Fruit fly (Drosophila melanogaster): ENCODE results near the gene CG10602.
A peak's percentile ranks its signal among the peaks of the same experiment; 100 is the strongest.

DNA sequence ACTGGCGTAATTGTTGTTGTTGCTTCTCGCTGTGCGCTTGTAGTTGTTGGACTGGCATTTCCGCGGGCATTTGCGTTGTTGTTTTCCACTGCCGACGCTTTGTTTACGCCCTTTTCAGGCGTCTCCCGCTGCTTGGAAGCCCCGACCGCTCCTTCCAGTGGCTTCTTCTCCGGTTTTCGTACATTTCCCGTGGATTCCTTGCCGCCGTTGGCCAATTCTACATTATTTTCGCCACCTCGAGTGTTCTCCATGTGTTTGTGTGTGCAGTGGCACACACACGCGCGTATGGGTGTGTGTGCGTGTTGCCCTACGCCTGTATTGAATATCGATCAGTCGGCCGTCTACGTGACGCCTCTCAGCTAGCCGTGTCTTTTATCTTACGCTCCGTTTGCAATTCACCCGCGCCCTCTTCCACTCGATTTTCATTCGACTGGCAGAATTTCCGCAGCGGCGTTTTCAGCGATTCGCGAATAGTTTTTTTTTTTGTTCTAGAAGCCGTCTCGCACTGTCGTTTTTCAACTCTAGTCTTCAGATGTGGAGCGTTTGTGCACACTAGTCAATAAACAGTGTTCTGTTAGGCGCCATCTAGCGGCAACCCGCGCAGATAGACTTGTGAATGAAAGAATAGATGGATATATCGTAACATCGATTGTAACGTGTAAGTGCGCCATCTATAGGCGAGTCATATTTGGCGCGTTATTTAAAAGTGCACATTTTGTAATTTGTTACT is 19.7 kb downstream of the CG10602 start, which contains the start of gene CG10600:
- TF ChIP-seq CG8478 (optimal IDR thresholded peaks at IDR 0.05): no peak
- TF ChIP-seq CTCF (optimal IDR thresholded peaks at IDR 0.05): peak; percentile 99
